Fruit fly (Drosophila melanogaster) whole organism, embryonic: ENCODE results near the gene CG10353.

ENCODE experiments used
- Aef1 ChIP-seq: fragments of 200-800 bp; sonication (Bioruptor generic); IDR thresholded peaks from 3 replicates; pipeline ENCODE4 v1.3.6; 2022; ENCODE audit warnings: missing biosample characterization, missing genetic modification characterization
- Asciz ChIP-seq: fragments of 200-800 bp; sonication (Bioruptor generic); optimal IDR thresholded peaks from 2 replicates; lab custom pipeline; 2017; ENCODE audit warnings: missing biosample characterization, mild to moderate bottlenecking, missing genetic modification characterization, missing genetic modification reagents
- CG10147 ChIP-seq: fragments of 200-800 bp; sonication (Bioruptor generic); optimal IDR thresholded peaks from 2 replicates; lab custom pipeline; 2019; ENCODE audit warnings: missing biosample characterization, mild to moderate bottlenecking, missing genetic modification characterization, moderate library complexity
- CG10321 ChIP-seq: fragments of 200-800 bp; sonication (Bioruptor generic); IDR thresholded peaks from 2 replicates; pipeline ENCODE4 v1.3.6; 2022; ENCODE audit warnings: missing biosample characterization, missing genetic modification characterization
- CG11093 ChIP-seq: fragments of 200-800 bp; sonication (Bioruptor generic); IDR thresholded peaks from 3 replicates; pipeline ENCODE4 v1.3.6; 2022; ENCODE audit warnings: missing biosample characterization, missing genetic modification characterization
- CG12071 ChIP-seq: fragments of 200-800 bp; sonication (Bioruptor generic); optimal IDR thresholded peaks from 3 replicates; lab custom pipeline; 2018; ENCODE audit warnings: missing biosample characterization, mild to moderate bottlenecking, missing genetic modification characterization
- CG14441 ChIP-seq: fragments of 200-800 bp; sonication (Bioruptor generic); IDR thresholded peaks from 2 replicates; pipeline ENCODE4 v1.3.6; 2022; ENCODE audit warnings: missing biosample characterization, missing genetic modification characterization
- CG17186 ChIP-seq: fragments of 200-800 bp; sonication (Bioruptor generic); optimal IDR thresholded peaks from 3 replicates; lab custom pipeline; 2017; ENCODE audit warnings: missing biosample characterization, missing genetic modification reagents, missing genetic modification characterization
- CG17568 ChIP-seq: fragments of 200-800 bp; sonication (Bioruptor generic); optimal IDR thresholded peaks from 2 replicates; lab custom pipeline; 2018; ENCODE audit warnings: missing biosample characterization, mild to moderate bottlenecking, missing genetic modification characterization, moderate library complexity
- CG2202 ChIP-seq: fragments of 200-800 bp; sonication (Bioruptor generic); optimal IDR thresholded peaks from 2 replicates; lab custom pipeline; 2018; ENCODE audit warnings: missing biosample characterization, mild to moderate bottlenecking, missing genetic modification characterization
- CG2875 ChIP-seq: fragments of 200-800 bp; sonication (Bioruptor generic); optimal IDR thresholded peaks from 2 replicates; lab custom pipeline; 2017; ENCODE audit warnings: missing biosample characterization, mild to moderate bottlenecking, missing genetic modification characterization, missing genetic modification reagents
- CG32767 ChIP-seq: fragments of 200-800 bp; sonication (Bioruptor generic); IDR thresholded peaks from 2 replicates; pipeline ENCODE4 v1.3.6; 2022; ENCODE audit warnings: missing biosample characterization, missing genetic modification characterization
- CG3407 ChIP-seq: fragments of 200-800 bp; sonication (Bioruptor generic); optimal IDR thresholded peaks from 2 replicates; lab custom pipeline; 2018; ENCODE audit warnings: missing biosample characterization, mild to moderate bottlenecking, missing genetic modification characterization
- CG34376 ChIP-seq: fragments of 200-800 bp; sonication (Bioruptor generic); optimal IDR thresholded peaks from 2 replicates; lab custom pipeline; 2018; ENCODE audit warnings: missing biosample characterization, mild to moderate bottlenecking, missing genetic modification characterization
- CG4360 ChIP-seq: fragments of 200-800 bp; sonication (Bioruptor generic); IDR thresholded peaks from 2 replicates; pipeline ENCODE4 v1.3.6; 2022; ENCODE audit warnings: missing biosample characterization, missing genetic modification characterization
- CG4404 ChIP-seq: fragments of 200-800 bp; sonication (Bioruptor generic); IDR thresholded peaks from 2 replicates; pipeline ENCODE4 v1.3.6; 2022; ENCODE audit warnings: missing biosample characterization, missing genetic modification characterization
- CG8089 ChIP-seq: fragments of 200-800 bp; sonication (Bioruptor generic); optimal IDR thresholded peaks from 3 replicates; lab custom pipeline; 2016; ENCODE audit warnings: missing biosample characterization, missing genetic modification characterization
- CG8281 ChIP-seq: fragments of 200-800 bp; sonication (Bioruptor generic); optimal IDR thresholded peaks from 2 replicates; lab custom pipeline; 2018; ENCODE audit warnings: missing biosample characterization, mild to moderate bottlenecking, missing genetic modification characterization, moderate library complexity
- CG8765 ChIP-seq: fragments of 200-800 bp; sonication (Bioruptor generic); IDR thresholded peaks from 2 replicates; pipeline ENCODE4 v1.3.6; 2022; ENCODE audit warnings: missing biosample characterization, missing genetic modification characterization
- CG9797 ChIP-seq: fragments of 200-800 bp; sonication (Bioruptor generic); optimal IDR thresholded peaks from 3 replicates; lab custom pipeline; 2018; ENCODE audit warnings: missing biosample characterization, mild to moderate bottlenecking, missing genetic modification characterization
- CHES-1-like ChIP-seq: fragments of 200-800 bp; sonication (Bioruptor generic); optimal IDR thresholded peaks from 2 replicates; lab custom pipeline; 2016; ENCODE audit warnings: missing biosample characterization, missing genetic modification characterization
- Deaf1 ChIP-seq: fragments of 200-800 bp; optimal IDR thresholded peaks from 3 replicates; lab custom pipeline; 2019; ENCODE audit warnings: missing biosample characterization, mild to moderate bottlenecking, missing genetic modification characterization, moderate library complexity
- E2f1 ChIP-seq: fragments of 200-800 bp; sonication (Bioruptor generic); IDR thresholded peaks from 2 replicates; pipeline ENCODE4 v1.3.6; 2022; ENCODE audit warnings: missing biosample characterization, missing genetic modification characterization
- Fer3 ChIP-seq: fragments of 200-800 bp; sonication (Bioruptor generic); optimal IDR thresholded peaks from 2 replicates; lab custom pipeline; 2018; ENCODE audit warnings: missing biosample characterization, mild to moderate bottlenecking, missing genetic modification characterization, moderate library complexity
- Gug ChIP-seq: fragments of 200-800 bp; sonication (Bioruptor generic); IDR thresholded peaks from 4 replicates; pipeline ENCODE4 v1.3.6; 2022; ENCODE audit warnings: missing biosample characterization, missing genetic modification characterization
- Hr78 ChIP-seq, 2 experiments: fragments of 200-800 bp in 1 of 2; fragments of >200 bp in 1 of 2; sonication (Bioruptor generic) in 1 of 2; optimal IDR thresholded peaks; 2 replicates each; lab custom pipeline; 2017 to 2019; ENCODE audit warnings: missing biosample characterization in 2 of 2, missing genetic modification characterization in 2 of 2, mild to moderate bottlenecking in 1 of 2, moderate library complexity in 1 of 2
- Kr ChIP-seq: fragments of 200-800 bp; sonication (Bioruptor generic); optimal IDR thresholded peaks from 2 replicates; lab custom pipeline; 2017; ENCODE audit warnings: missing biosample characterization, mild to moderate bottlenecking, missing genetic modification characterization
- Nf-YC ChIP-seq: fragments of 200-800 bp; optimal IDR thresholded peaks from 3 replicates; lab custom pipeline; 2019; ENCODE audit warnings: missing biosample characterization, mild to moderate bottlenecking, missing genetic modification characterization, moderate library complexity
- NfI ChIP-seq: fragments of 200-800 bp; sonication (Bioruptor generic); optimal IDR thresholded peaks from 3 replicates; lab custom pipeline; 2018; ENCODE audit warnings: missing biosample characterization, mild to moderate bottlenecking, missing genetic modification characterization, moderate library complexity
- PHDP ChIP-seq: fragments of 200-800 bp; sonication (Bioruptor generic); optimal IDR thresholded peaks from 3 replicates; lab custom pipeline; 2018; ENCODE audit warnings: missing biosample characterization, mild to moderate bottlenecking, missing genetic modification characterization, moderate library complexity
- Side ChIP-seq: fragments of 200-800 bp; sonication (Bioruptor generic); optimal IDR thresholded peaks from 2 replicates; lab custom pipeline; 2016; ENCODE audit warnings: missing biosample characterization, missing genetic modification characterization
- Spps ChIP-seq: fragments of 200-800 bp; sonication (Bioruptor generic); optimal IDR thresholded peaks from 2 replicates; lab custom pipeline; 2018; ENCODE audit warnings: missing biosample characterization, mild to moderate bottlenecking, missing genetic modification characterization
- Sry-β ChIP-seq: fragments of 200-800 bp; sonication (Bioruptor generic); optimal IDR thresholded peaks from 2 replicates; lab custom pipeline; 2018; ENCODE audit warnings: missing biosample characterization, mild to moderate bottlenecking, missing genetic modification characterization, moderate library complexity
- ara ChIP-seq: fragments of 200-800 bp; sonication (Bioruptor generic); IDR thresholded peaks from 2 replicates; pipeline ENCODE4 v1.3.6; 2022; ENCODE audit warnings: missing biosample characterization, missing genetic modification characterization
- ato ChIP-seq: fragments of 200-800 bp; sonication (Bioruptor generic); IDR thresholded peaks from 2 replicates; pipeline ENCODE4 v1.3.6; 2022; ENCODE audit warnings: missing biosample characterization, missing genetic modification characterization; ENCODE audit not compliant: partially characterized antibody
- bsh ChIP-seq, 2 experiments: fragments of 200-800 bp; sonication (Bioruptor generic); optimal IDR thresholded peaks; 2 replicates each; lab custom pipeline; 2017 to 2018; ENCODE audit warnings: mild to moderate bottlenecking in 2 of 2, missing biosample characterization in 2 of 2, missing genetic modification characterization in 2 of 2, moderate library complexity in 1 of 2
- crol ChIP-seq: fragments of 200-800 bp; sonication (Bioruptor generic); IDR thresholded peaks from 2 replicates; pipeline ENCODE4 v1.3.6; 2022; ENCODE audit warnings: missing biosample characterization, missing genetic modification characterization
- dimm ChIP-seq: fragments of 200-800 bp; sonication (Bioruptor generic); IDR thresholded peaks from 2 replicates; pipeline ENCODE4 v1.3.6; 2022; ENCODE audit warnings: missing biosample characterization, missing genetic modification characterization
- en ChIP-seq: fragments of 200-800 bp; sonication (Bioruptor generic); optimal IDR thresholded peaks from 2 replicates; lab custom pipeline; 2016; ENCODE audit warnings: missing biosample characterization, missing genetic modification characterization
- fd3F ChIP-seq: fragments of 200-800 bp; sonication (Bioruptor generic); optimal IDR thresholded peaks from 2 replicates; lab custom pipeline; 2018; ENCODE audit warnings: missing biosample characterization, mild to moderate bottlenecking, missing genetic modification characterization, moderate library complexity
- gro ChIP-seq: fragments of 200-800 bp; sonication (Bioruptor generic); optimal IDR thresholded peaks from 2 replicates; lab custom pipeline; 2016; ENCODE audit warnings: missing biosample characterization, missing genetic modification characterization
- ind ChIP-seq: fragments of 200-800 bp; sonication (Bioruptor generic); optimal IDR thresholded peaks from 3 replicates; lab custom pipeline; 2016; ENCODE audit warnings: missing biosample characterization, missing genetic modification characterization
- pan ChIP-seq, 4 experiments: fragments of >200 bp in 3 of 4; fragments of 200-800 bp in 1 of 4; sonication (Bioruptor generic) in 1 of 4; optimal IDR thresholded peaks in 3 of 4; IDR thresholded peaks in 1 of 4; 2 replicates each; pipeline versions ENCODE4 v1.3.6 to Lab custom; 2017 to 2022; ENCODE audit warnings: missing biosample characterization in 2 of 4, missing genetic modification characterization in 2 of 4, mixed read lengths in 1 of 4
- pita ChIP-seq: fragments of 200-800 bp; sonication (Bioruptor generic); optimal IDR thresholded peaks from 2 replicates; lab custom pipeline; 2017; ENCODE audit warnings: missing biosample characterization, mild to moderate bottlenecking, missing genetic modification characterization
- sens ChIP-seq: fragments of 200-800 bp; sonication (Bioruptor generic); peaks from one replicate; lab custom pipeline; 2016; ENCODE audit warnings: missing biosample characterization, missing genetic modification characterization
- stwl ChIP-seq: fragments of 200-800 bp; sonication (Bioruptor generic); optimal IDR thresholded peaks from 3 replicates; lab custom pipeline; 2018; ENCODE audit warnings: missing biosample characterization, mild to moderate bottlenecking, missing genetic modification characterization, moderate library complexity
- sug ChIP-seq: fragments of 200-800 bp; optimal IDR thresholded peaks from 2 replicates; lab custom pipeline; 2019; ENCODE audit warnings: missing biosample characterization, mild to moderate bottlenecking, missing genetic modification characterization, moderate library complexity
- unc-4 ChIP-seq: fragments of 200-800 bp; sonication (Bioruptor generic); IDR thresholded peaks from 2 replicates; pipeline ENCODE4 v1.3.6; 2022; ENCODE audit warnings: missing biosample characterization, missing genetic modification characterization; ENCODE audit not compliant: partially characterized antibody
- wek ChIP-seq: fragments of 200-800 bp; sonication (Bioruptor generic); optimal IDR thresholded peaks from 3 replicates; lab custom pipeline; 2018; ENCODE audit warnings: missing biosample characterization, mild to moderate bottlenecking, missing genetic modification characterization, moderate library complexity

CG10353 gene

DNA sequence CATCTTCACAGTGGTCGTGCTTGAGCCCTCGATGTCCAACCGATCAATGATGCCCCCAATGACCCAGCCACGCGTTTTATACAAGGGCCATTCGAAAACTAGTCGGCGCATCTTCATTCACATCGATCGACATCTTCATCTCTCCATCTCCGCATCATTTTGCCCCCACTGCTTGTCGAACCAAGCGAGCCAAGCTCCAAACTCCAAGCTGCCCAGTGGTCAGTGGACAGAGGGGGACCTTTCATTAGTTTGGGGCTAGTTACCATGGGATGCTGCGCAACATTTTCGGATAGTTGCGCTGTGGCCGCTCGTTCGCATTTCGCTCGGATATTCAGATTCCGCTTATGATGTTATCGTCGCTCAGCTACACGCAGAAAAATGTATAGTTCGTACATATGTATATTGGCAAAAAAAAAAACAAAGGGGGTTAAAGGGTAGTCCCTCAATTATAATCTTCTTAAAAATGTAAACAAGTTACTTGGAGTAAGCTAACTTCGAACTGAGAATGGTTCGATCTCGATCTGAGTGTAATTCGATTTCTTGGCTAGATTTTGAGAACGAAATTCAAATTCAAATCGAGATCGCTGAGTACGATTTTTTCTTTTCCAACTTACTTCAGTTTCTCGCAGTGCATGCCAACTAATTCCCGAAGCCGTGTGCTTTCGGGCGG lies 40.8 kb downstream of the CG10353 start, which contains the start of gene CG15740 (continued):
- TF ChIP-seq CG4404 (GFP tag; lab: Robert Waterston, UW) (0 out of 2 replicates have a peak, but pooled peaks have one; percentile 21), sug (no peak), CG8765 (GFP tag; lab: Robert Waterston, UW) (no peak), NfI (no peak), wek (GFP tag; lab: Kevin White, UChicago) (no peak), pan (optimal IDR thresholded peaks at IDR 0.05; lab: Kevin White, UChicago) (no peak), pan (GFP tag; optimal IDR thresholded peaks at IDR 0.05 in 1 of 2, IDR thresholded peaks at IDR 0.05 in 1 of 2) (peak in 1 of 2 experiments; percentile 55), pita (no peak), CG17568 (GFP tag; lab: Kevin White, UChicago) (no peak), CG10321 (GFP tag; lab: Robert Waterston, UW) (no peak), unc-4 (GFP tag; lab: Robert Waterston, UW) (no peak), PHDP (tag; lab: Kevin White, UChicago) (peak; percentile 28), en (GFP tag; lab: Kevin White, UChicago) (no peak), Deaf1 (tag; lab: Kevin White, UChicago) (no peak), CG2875 (GFP tag; lab: Kevin White, UChicago) (no peak), ara (GFP tag; lab: Robert Waterston, UW) (peak; percentile 31; the same call in 1 of the 2 replicates), Spps (tag; lab: Kevin White, UChicago) (no peak), gro (GFP tag; lab: Kevin White, UChicago) (no peak), CG2202 (no peak), Fer3 (tag; lab: Kevin White, UChicago) (peak; percentile 24), stwl (tag; lab: Kevin White, UChicago) (no peak), ind (peak; percentile 23), Kr (no peak), Asciz (GFP tag; lab: Kevin White, UChicago) (peak; percentile 41), Nf-YC (tag; lab: Kevin White, UChicago) (no peak), CG14441 (peak; percentile 73), CG8281 (tag; lab: Kevin White, UChicago) (no peak), Gug (GFP tag; lab: Robert Waterston, UW) (no peak; the same call in 3 of the 4 replicates), CG4360 (GFP tag; lab: Robert Waterston, UW) (no peak), CG12071 (GFP tag; lab: Kevin White, UChicago) (no peak), E2f1 (GFP tag; lab: Robert Waterston, UW) (0 out of 2 replicates have a peak, but pooled peaks have one; percentile 44), CG9797 (no peak), crol (GFP tag; lab: Robert Waterston, UW) (0 out of 2 replicates have a peak, but pooled peaks have one; percentile 23), Sry-β (GFP tag; lab: Kevin White, UChicago) (no peak), Hr78 (GFP tag; optimal IDR thresholded peaks at IDR 0.05; lab: Kevin White, UChicago) (no peak), sens (GFP tag; lab: Kevin White, UChicago) (peak; percentile 76), CG10147 (GFP tag; lab: Kevin White, UChicago) (no peak), Side (GFP tag; lab: Kevin White, UChicago) (no peak), Aef1 (peak; percentile 63), ato (GFP tag; lab: Robert Waterston, UW) (no peak), CG32767 (GFP tag; lab: Robert Waterston, UW) (peak; percentile 42; the same call in 1 of the 2 replicates), bsh (GFP tag; optimal IDR thresholded peaks at IDR 0.05; lab: Kevin White, UChicago) (no peak), CG3407 (GFP tag; lab: Kevin White, UChicago) (no peak), CHES-1-like (GFP tag; lab: Kevin White, UChicago) (no peak), dimm (GFP tag; lab: Robert Waterston, UW) (no peak), CG8089 (GFP tag; lab: Kevin White, UChicago) (no peak), CG11093 (GFP tag; lab: Robert Waterston, UW) (peak; percentile 40; the same call in 1 of the 3 replicates), fd3F (GFP tag; lab: Kevin White, UChicago) (no peak), CG17186 (no peak), CG34376 (GFP tag; lab: Kevin White, UChicago) (no peak)
